Fruit fly (Drosophila melanogaster): ENCODE measurements around the gene CG33340.

dm6 chr3R:24361583-24361982 lies 1.4 kb upstream of the CG33340 start, which contains the start of the genes CG5762 and CG33339:
- no peak for TF ChIP-seq CG12071 (GFP tag; optimal IDR thresholded peaks at IDR 0.05)
- TF ChIP-seq zen (tag; optimal IDR thresholded peaks at IDR 0.05), result no peak
- TF ChIP-seq CG1602 (GFP tag; optimal IDR thresholded peaks at IDR 0.05), result no peak
- TF ChIP-seq ro (GFP tag; IDR thresholded peaks at IDR 0.05), result no peak
- no peak for TF ChIP-seq CG34376 (GFP tag; optimal IDR thresholded peaks at IDR 0.05)
- no peak for TF ChIP-seq otp (GFP tag; IDR thresholded peaks at IDR 0.05)
- no peak for TF ChIP-seq CG8290 (GFP tag; optimal IDR thresholded peaks at IDR 0.05)
- TF ChIP-seq CG8290 (tag; optimal IDR thresholded peaks at IDR 0.05), result no peak
- no peak for TF ChIP-seq Sin3A (optimal IDR thresholded peaks at IDR 0.05)
- no peak for TF ChIP-seq Scr (GFP tag; IDR thresholded peaks at IDR 0.05; ENCODE audit: partially characterized antibody)
- TF ChIP-seq CG13775 (GFP tag; optimal IDR thresholded peaks at IDR 0.05), result no peak
- no peak for TF ChIP-seq CG32767 (GFP tag; IDR thresholded peaks at IDR 0.05)
- no peak for TF ChIP-seq CG9437 (GFP tag; optimal IDR thresholded peaks at IDR 0.05)
- TF ChIP-seq h (optimal IDR thresholded peaks at IDR 0.05), result no peak
